Worm (Caenorhabditis elegans) whole organism, L4 larva: ENCODE data around the gene C35C5.8.

Experiments used
- R02D3.7 ChIP-seq: fragments of 150-350 bp; sonication (generic microtip); optimal IDR thresholded peaks from 3 replicates; lab custom pipeline; 2014; ENCODE audit warnings: missing biosample characterization, missing genetic modification characterization
- T20F7.1 ChIP-seq: fragments of 200-800 bp; sonication (Bioruptor generic); optimal IDR thresholded peaks from 2 replicates; lab custom pipeline; 2018; ENCODE audit warnings: mild to moderate bottlenecking, missing genetic modification characterization, missing compliant biosample characterization
- T26A8.4 ChIP-seq: fragments of 200-800 bp; sonication (Bioruptor generic); IDR thresholded peaks from 2 replicates; pipeline ENCODE4 v1.3.6; 2022; ENCODE audit warnings: missing genetic modification characterization, missing compliant biosample characterization
- Y105C5A.15 ChIP-seq: fragments of 200-800 bp; sonication (Bioruptor generic); IDR thresholded peaks from 2 replicates; pipeline ENCODE4 v1.3.6; 2022; ENCODE audit warnings: missing genetic modification characterization, missing compliant biosample characterization
- Y75B8A.6 ChIP-seq: fragments of 200-800 bp; sonication (Bioruptor generic); IDR thresholded peaks from 2 replicates; pipeline ENCODE4 v1.3.6; 2022; ENCODE audit warnings: missing genetic modification reagents, missing genetic modification characterization, missing compliant biosample characterization
- arid-1 ChIP-seq: fragments of 200-800 bp; sonication (Bioruptor generic); conservative IDR thresholded peaks from 2 replicates; pipeline ENCODE4 v1.3.6; 2022; ENCODE audit warnings: missing genetic modification reagents, missing genetic modification characterization, missing compliant biosample characterization
- ceh-20 ChIP-seq: fragments of 200-800 bp; sonication (Bioruptor generic); IDR thresholded peaks from 2 replicates; pipeline ENCODE4 v1.3.6; 2022; ENCODE audit warnings: missing genetic modification reagents, missing genetic modification characterization, missing compliant biosample characterization
- ceh-44 ChIP-seq: fragments of 200-800 bp; sonication (Bioruptor generic); IDR thresholded peaks from 2 replicates; pipeline ENCODE4 v1.3.6; 2022; ENCODE audit warnings: missing genetic modification reagents, missing genetic modification characterization, missing compliant biosample characterization
- ces-1 ChIP-seq: fragments of 150-350 bp; sonication (generic microtip); optimal IDR thresholded peaks from 4 replicates; lab custom pipeline; 2014; ENCODE audit warnings: missing biosample characterization, missing genetic modification reagents, missing genetic modification characterization
- daf-16 ChIP-seq, 3 experiments: sonication (generic microtip); optimal IDR thresholded peaks; 2 replicates each; lab custom pipeline; 2016 to 2017; ENCODE audit warnings: missing genetic modification characterization in 3 of 3, missing genetic modification reagents in 3 of 3, mild to moderate bottlenecking in 2 of 3, missing compliant biosample characterization in 2 of 3, missing biosample characterization in 1 of 3, moderate library complexity in 1 of 3
- dmd-6 ChIP-seq: fragments of 200-800 bp; sonication (Bioruptor generic); IDR thresholded peaks from 2 replicates; pipeline ENCODE4 v1.3.6; 2022; ENCODE audit warnings: missing genetic modification reagents, missing genetic modification characterization, missing compliant biosample characterization
- dpl-1 ChIP-seq: fragments of 150-350 bp; optimal IDR thresholded peaks from 2 replicates; lab custom pipeline; 2014; ENCODE audit warnings: missing biosample characterization, missing genetic modification reagents, missing genetic modification characterization
- dve-1 ChIP-seq: sonication (generic microtip); optimal IDR thresholded peaks from 2 replicates; lab custom pipeline; 2017; ENCODE audit warnings: antibody characterized with exemption, mild to moderate bottlenecking, missing genetic modification characterization, missing compliant biosample characterization; ENCODE audit not compliant: insufficient read depth
- fos-1 ChIP-seq: fragments of 150-350 bp; optimal IDR thresholded peaks from 2 replicates; lab custom pipeline; 2014; ENCODE audit warnings: missing biosample characterization, missing genetic modification characterization
- hif-1 ChIP-seq, 2 experiments: sonication (generic microtip); optimal IDR thresholded peaks; 2 replicates each; lab custom pipeline; 2016 to 2017; ENCODE audit warnings: missing compliant biosample characterization in 2 of 2, missing genetic modification characterization in 2 of 2, missing genetic modification reagents in 2 of 2, missing genotype in 2 of 2, mild to moderate bottlenecking in 1 of 2
- hlh-11 ChIP-seq: fragments of 200-800 bp; sonication (Bioruptor generic); optimal IDR thresholded peaks from 2 replicates; lab custom pipeline; 2018; ENCODE audit warnings: mild to moderate bottlenecking, missing genetic modification characterization, missing compliant biosample characterization
- hlh-30 ChIP-seq: sonication (generic microtip); optimal IDR thresholded peaks from 2 replicates; lab custom pipeline; 2017; ENCODE audit warnings: antibody characterized with exemption, mild to moderate bottlenecking, missing genetic modification characterization, missing compliant biosample characterization; ENCODE audit not compliant: insufficient read depth
- jun-1 ChIP-seq: fragments of 150-350 bp; optimal IDR thresholded peaks from 2 replicates; lab custom pipeline; 2014; ENCODE audit warnings: missing biosample characterization, missing genetic modification reagents, missing genetic modification characterization
- lin-13 ChIP-seq: fragments of 150-350 bp; optimal IDR thresholded peaks from 2 replicates; lab custom pipeline; 2014; ENCODE audit warnings: missing biosample characterization, missing genetic modification reagents, missing genetic modification characterization
- lin-15B ChIP-seq: fragments of 150-350 bp; sonication (generic microtip); optimal IDR thresholded peaks from 3 replicates; lab custom pipeline; 2014; ENCODE audit warnings: missing biosample characterization, missing genetic modification characterization
- lin-38 ChIP-seq: fragments of 200-800 bp; sonication (Bioruptor generic); IDR thresholded peaks from 2 replicates; pipeline ENCODE4 v1.3.6; 2022; ENCODE audit warnings: missing genetic modification reagents, missing genetic modification characterization, missing compliant biosample characterization
- lsy-2 ChIP-seq, 2 experiments: fragments of 150-350 bp in 1 of 2; sonication (generic microtip) in 1 of 2; optimal IDR thresholded peaks; 2 replicates each; lab custom pipeline; 2014 to 2017; ENCODE audit warnings: missing biosample characterization in 2 of 2, missing genetic modification characterization in 2 of 2
- mdl-1 ChIP-seq, 2 experiments: fragments of 150-350 bp in 1 of 2; sonication (generic microtip) in 1 of 2; optimal IDR thresholded peaks; 2 replicates each; lab custom pipeline; 2014 to 2017; ENCODE audit warnings: missing biosample characterization in 2 of 2, missing genetic modification characterization in 2 of 2
- mdt-29 ChIP-seq: fragments of 200-800 bp; sonication (Bioruptor generic); IDR thresholded peaks from 2 replicates; pipeline ENCODE4 v1.3.6; 2022; ENCODE audit warnings: missing genetic modification reagents, missing genetic modification characterization, missing compliant biosample characterization
- mes-2 ChIP-seq: sonication (generic microtip); optimal IDR thresholded peaks from 2 replicates; lab custom pipeline; 2016; ENCODE audit warnings: missing genotype, mild to moderate bottlenecking, missing genetic modification characterization, missing compliant biosample characterization; ENCODE audit not compliant: poor library complexity, severe bottlenecking
- mxl-2 ChIP-seq: fragments of 200-800 bp; sonication (Bioruptor generic); conservative IDR thresholded peaks from 2 replicates; pipeline ENCODE4 v1.3.6; 2022; ENCODE audit warnings: missing genetic modification reagents, missing genetic modification characterization, missing compliant biosample characterization
- nhr-102 ChIP-seq: sonication (generic microtip); optimal IDR thresholded peaks from 2 replicates; lab custom pipeline; 2016; ENCODE audit warnings: mild to moderate bottlenecking, missing genetic modification characterization, moderate library complexity, missing compliant biosample characterization
- nhr-111 ChIP-seq: fragments of 200-800 bp; sonication (Bioruptor generic); optimal IDR thresholded peaks from 2 replicates; lab custom pipeline; 2018; ENCODE audit warnings: mild to moderate bottlenecking, missing genetic modification characterization, missing compliant biosample characterization
- nhr-25 ChIP-seq: sonication (generic microtip); optimal IDR thresholded peaks from 2 replicates; lab custom pipeline; 2017; ENCODE audit warnings: missing genetic modification characterization, mild to moderate bottlenecking, missing compliant biosample characterization, antibody characterized with exemption, moderate library complexity, borderline replicate concordance; ENCODE audit not compliant: insufficient read depth
- nhr-28 ChIP-seq: fragments of 150-350 bp; optimal IDR thresholded peaks from 2 replicates; lab custom pipeline; 2014; ENCODE audit warnings: missing biosample characterization, missing genetic modification characterization
- nhr-41 ChIP-seq: fragments of 200-800 bp; sonication (Bioruptor generic); IDR thresholded peaks from 2 replicates; pipeline ENCODE4 v1.3.6; 2022; ENCODE audit warnings: missing genetic modification reagents, missing genetic modification characterization, missing compliant biosample characterization
- nhr-48 ChIP-seq: sonication (generic microtip); optimal IDR thresholded peaks from 2 replicates; lab custom pipeline; 2016; ENCODE audit warnings: mild to moderate bottlenecking, missing genetic modification characterization, missing compliant biosample characterization
- nhr-6 ChIP-seq: fragments of 150-350 bp; optimal IDR thresholded peaks from 2 replicates; lab custom pipeline; 2014; ENCODE audit warnings: missing biosample characterization, missing genetic modification characterization
- nhr-77 ChIP-seq: fragments of 150-350 bp; optimal IDR thresholded peaks from 2 replicates; lab custom pipeline; 2014; ENCODE audit warnings: missing biosample characterization, missing genetic modification characterization
- pha-4 ChIP-seq, 2 experiments: fragments of 150-350 bp in 1 of 2; fragments of 200-800 bp in 1 of 2; sonication (Bioruptor generic) in 1 of 2; IDR thresholded peaks in 1 of 2; optimal IDR thresholded peaks in 1 of 2; 2 replicates each; pipeline versions ENCODE4 v1.3.6 to Lab custom; 2014 to 2022; ENCODE audit warnings: missing genetic modification characterization in 2 of 2, missing genetic modification reagents in 2 of 2, missing biosample characterization in 1 of 2, missing compliant biosample characterization in 1 of 2
- php-3 ChIP-seq: fragments of 200-800 bp; sonication (Bioruptor generic); IDR thresholded peaks from 2 replicates; pipeline ENCODE4 v1.3.6; 2022; ENCODE audit warnings: missing genetic modification reagents, missing genetic modification characterization, missing compliant biosample characterization
- pqm-1 ChIP-seq: sonication (generic microtip); optimal IDR thresholded peaks from 2 replicates; lab custom pipeline; 2017; ENCODE audit warnings: missing biosample characterization, missing genetic modification characterization
- sdz-12 ChIP-seq: fragments of 200-800 bp; sonication (Bioruptor generic); optimal IDR thresholded peaks from 2 replicates; lab custom pipeline; 2018; ENCODE audit warnings: mild to moderate bottlenecking, missing genetic modification characterization, missing compliant biosample characterization
- snpc-4 ChIP-seq: fragments of 150-350 bp; optimal IDR thresholded peaks from 2 replicates; lab custom pipeline; 2014; ENCODE audit warnings: missing biosample characterization, missing genetic modification characterization
- spr-3 ChIP-seq: fragments of 200-800 bp; sonication (Bioruptor generic); optimal IDR thresholded peaks from 2 replicates; lab custom pipeline; 2018; ENCODE audit warnings: mild to moderate bottlenecking, missing genetic modification characterization, missing compliant biosample characterization
- tra-1 ChIP-seq: fragments of 200-800 bp; sonication (Bioruptor generic); IDR thresholded peaks from 2 replicates; pipeline ENCODE4 v1.3.6; 2022; ENCODE audit warnings: missing genetic modification reagents, missing genetic modification characterization, missing compliant biosample characterization
- vab-7 ChIP-seq: fragments of 200-800 bp; sonication (Bioruptor generic); IDR thresholded peaks from 2 replicates; pipeline ENCODE4 v1.3.6; 2022; ENCODE audit warnings: missing genetic modification reagents, missing genetic modification characterization, missing compliant biosample characterization
- zip-2 ChIP-seq: fragments of 150-350 bp; optimal IDR thresholded peaks from 2 replicates; lab custom pipeline; 2014; ENCODE audit warnings: missing biosample characterization, missing genetic modification characterization
- ztf-7 ChIP-seq: fragments of 150-350 bp; optimal IDR thresholded peaks from 2 replicates; lab custom pipeline; 2014; ENCODE audit warnings: missing biosample characterization, missing genetic modification characterization

Gene C35C5.8

ce11 chrX:11519016-11519509, 14.3 kb upstream of the C35C5.8 start, which contains the start of gene hpo-34:
Gene hpo-34, minus strand, starts transcription at chrX:11519066.
- TF ChIP-seq nhr-48 (tag; lab: Kevin White, UChicago) (peak; percentile 41), T20F7.1 (GFP tag; lab: Kevin White, UChicago) (peak; percentile 41), pha-4 (GFP tag; IDR thresholded peaks at IDR 0.05; lab: Robert Waterston, UW) (no peak), pha-4 (tag; optimal IDR thresholded peaks at IDR 0.05; lab: Kevin White, UChicago) (no peak), lin-38 (GFP tag; lab: Robert Waterston, UW) (no peak), nhr-6 (tag; lab: Kevin White, UChicago) (no peak), dpl-1 (no peak), dve-1 (tag; lab: Kevin White, UChicago) (peak; percentile 87), ceh-20 (no peak), vab-7 (GFP tag; lab: Robert Waterston, UW) (no peak), arid-1 (no peak), ztf-7 (tag; lab: Kevin White, UChicago) (no peak), daf-16 (GFP tag; optimal IDR thresholded peaks at IDR 0.05; lab: Kevin White, UChicago) (no peak), daf-16 (tag; optimal IDR thresholded peaks at IDR 0.05; lab: Kevin White, UChicago) (peak; percentile 87), R02D3.7 (tag; lab: Kevin White, UChicago) (no peak), Y105C5A.15 (GFP tag; lab: Robert Waterston, UW) (no peak), nhr-41 (GFP tag; lab: Robert Waterston, UW) (0 out of 2 replicates have a peak, but pooled peaks have one; percentile 20), spr-3 (GFP tag; lab: Kevin White, UChicago) (no peak), nhr-25 (no peak), snpc-4 (no peak), sdz-12 (no peak), mdl-1 (tag; optimal IDR thresholded peaks at IDR 0.05; lab: Kevin White, UChicago) (peak in 1 of 2 experiments; percentile 56), hlh-11 (tag; lab: Kevin White, UChicago) (peak; percentile 85), T26A8.4 (GFP tag; lab: Robert Waterston, UW) (no peak), nhr-111 (GFP tag; lab: Kevin White, UChicago) (no peak), tra-1 (no peak), fos-1 (tag; lab: Kevin White, UChicago) (no peak), nhr-77 (tag; lab: Kevin White, UChicago) (peak; percentile 72), mes-2 (tag; lab: Kevin White, UChicago) (peak; percentile 59), lin-13 (no peak), lsy-2 (tag; optimal IDR thresholded peaks at IDR 0.05; lab: Kevin White, UChicago) (peak in 1 of 2 experiments; percentile 39), ces-1 (no peak), nhr-28 (tag; lab: Kevin White, UChicago) (peak; percentile 91), Y75B8A.6 (GFP tag; lab: Robert Waterston, UW) (no peak), zip-2 (no peak), pqm-1 (tag; lab: Kevin White, UChicago) (peak; percentile 91), nhr-102 (tag; lab: Kevin White, UChicago) (peak; percentile 77), mxl-2 (GFP tag; lab: Robert Waterston, UW) (no peak), hif-1 (tag; optimal IDR thresholded peaks at IDR 0.05; lab: Kevin White, UChicago) (peak in 1 of 2 experiments; percentile 15), ceh-44 (GFP tag; lab: Robert Waterston, UW) (no peak), lin-15B (tag; lab: Kevin White, UChicago) (no peak), hlh-30 (tag; lab: Kevin White, UChicago) (peak; percentile 47), mdt-29 (GFP tag; lab: Robert Waterston, UW) (no peak), jun-1 (tag; lab: Kevin White, UChicago) (no peak), php-3 (peak; percentile 79), dmd-6 (GFP tag; lab: Robert Waterston, UW) (peak; percentile 88)
